Fruit fly (Drosophila melanogaster) whole organism: ENCODE results near the gene Catsup.

Source experiments
- CG8478 ChIP-seq: fragments of >200 bp; optimal IDR thresholded peaks from 2 replicates; lab custom pipeline; 2018; ENCODE audit warnings: inconsistent platforms
- Dll ChIP-seq: fragments of >200 bp; optimal IDR thresholded peaks from 2 replicates; lab custom pipeline; 2017
- EcR ChIP-seq, 2 experiments: fragments of >200 bp; optimal IDR thresholded peaks; 2 replicates each; lab custom pipeline; 2017; ENCODE audit warnings: missing biosample characterization in 2 of 2, missing genetic modification characterization in 2 of 2, missing genetic modification reagents in 2 of 2
- pan ChIP-seq: fragments of >200 bp; optimal IDR thresholded peaks from 2 replicates; lab custom pipeline; 2017
- psq ChIP-seq: fragments of >200 bp; optimal IDR thresholded peaks from 2 replicates; lab custom pipeline; 2017
- usp ChIP-seq: fragments of >200 bp; optimal IDR thresholded peaks from 2 replicates; lab custom pipeline; 2017; ENCODE audit warnings: missing biosample characterization, missing genetic modification characterization, mixed read lengths

Catsup gene

dm6 chr2L:19079742-19080141 lies 38.1 kb downstream of the Catsup start:
- no peak for TF ChIP-seq Dll (lab: Kevin White, UChicago)
- no peak for TF ChIP-seq usp
- no peak for TF ChIP-seq pan
- no peak for TF ChIP-seq EcR (GFP tag; optimal IDR thresholded peaks at IDR 0.05; lab: Kevin White, UChicago)
- TF ChIP-seq CG8478: no peak
- no peak for TF ChIP-seq psq (lab: Kevin White, UChicago)

DNA sequence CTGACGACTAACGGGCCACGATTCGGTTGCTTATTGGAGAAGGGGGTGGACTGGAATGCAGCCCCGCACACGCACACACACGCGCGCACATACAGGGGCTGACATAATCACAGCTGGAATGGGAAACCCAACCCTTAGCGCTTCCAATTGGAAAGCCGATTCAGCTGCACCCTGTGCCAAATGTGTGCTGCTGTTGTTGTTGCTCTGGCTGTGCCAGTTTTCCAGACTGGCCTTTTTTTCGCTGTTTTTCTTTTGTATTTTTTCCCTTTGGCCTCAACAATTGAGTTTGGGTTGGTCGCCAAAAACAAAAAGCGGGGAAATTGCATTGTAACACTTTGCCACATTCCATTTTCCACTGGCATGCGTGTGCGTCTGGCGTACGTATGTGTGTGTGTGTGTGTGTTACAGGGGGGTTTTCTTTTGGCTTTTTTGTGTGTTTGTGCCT lies 41.7 kb downstream of the Catsup start:
- TF ChIP-seq Dll (lab: Kevin White, UChicago) (no peak), psq (lab: Kevin White, UChicago) (no peak), EcR (GFP tag; optimal IDR thresholded peaks at IDR 0.05; lab: Kevin White, UChicago) (no peak), usp (no peak), pan (no peak)

DNA sequence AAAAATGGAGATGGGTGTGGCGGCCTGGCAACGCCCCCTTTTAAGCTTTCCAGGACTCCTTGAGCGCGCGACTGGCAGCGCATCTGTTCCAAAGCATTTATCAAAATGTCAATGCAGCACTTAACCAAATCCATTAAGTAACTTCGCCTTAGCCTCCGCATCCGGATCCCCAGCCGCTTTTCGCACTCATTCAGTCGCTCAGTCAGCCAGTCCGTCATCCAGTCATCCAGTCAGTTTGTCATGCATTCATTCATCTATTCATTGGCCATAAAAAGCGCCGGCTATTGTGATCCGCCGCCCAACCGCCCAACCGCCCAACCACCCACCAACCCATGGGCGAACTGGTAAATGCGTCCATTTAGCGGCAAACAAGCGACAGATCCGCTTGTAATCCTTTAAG lies 47.2 kb downstream of the Catsup start:
- TF ChIP-seq usp (no peak), psq (lab: Kevin White, UChicago) (no peak), EcR (GFP tag; optimal IDR thresholded peaks at IDR 0.05; lab: Kevin White, UChicago) (no peak), Dll (lab: Kevin White, UChicago) (no peak), CG8478 (no peak)

DNA sequence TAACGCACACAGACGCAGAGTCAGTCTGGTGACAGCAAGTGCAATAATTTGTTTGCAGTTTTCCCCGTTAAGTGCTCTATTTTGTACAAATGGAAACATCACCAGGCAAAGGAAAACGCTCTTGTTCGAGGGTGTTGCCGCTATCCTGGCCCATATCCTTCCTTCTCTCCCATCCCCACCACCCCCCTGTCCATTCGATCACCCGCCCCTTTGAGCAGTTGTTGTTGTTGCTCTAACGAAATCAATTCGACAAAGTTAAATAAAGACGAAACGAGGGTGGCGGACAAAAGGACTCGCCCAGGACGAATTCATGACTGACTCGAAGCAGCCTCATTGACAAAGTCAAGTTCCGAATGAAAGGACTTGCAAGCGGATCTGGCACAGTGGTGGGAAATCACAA lies 47.7 kb downstream of the Catsup start:
- no peak for TF ChIP-seq EcR (GFP tag; optimal IDR thresholded peaks at IDR 0.05; lab: Kevin White, UChicago)
- no peak for TF ChIP-seq pan
- TF ChIP-seq CG8478: no peak
- TF ChIP-seq Dll (lab: Kevin White, UChicago): no peak
